Worm (Caenorhabditis elegans) whole organism, mixed stage, embryonic: ENCODE results near the gene C35D10.10.

Experiments
- bed-3 ChIP-seq: fragments of 200-800 bp; sonication (Bioruptor generic); optimal IDR thresholded peaks from 3 replicates; lab custom pipeline; 2018; ENCODE audit warnings: mild to moderate bottlenecking, missing genetic modification characterization, moderate library complexity, missing compliant biosample characterization
- blmp-1 ChIP-seq: fragments of 150-350 bp; optimal IDR thresholded peaks from 2 replicates; lab custom pipeline; 2014; ENCODE audit warnings: missing biosample characterization, missing genetic modification characterization
- ces-1 ChIP-seq: fragments of 150-350 bp; optimal IDR thresholded peaks from 2 replicates; lab custom pipeline; 2014; ENCODE audit warnings: missing biosample characterization, missing genetic modification reagents, missing genetic modification characterization
- elt-3 ChIP-seq: fragments of 150-350 bp; optimal IDR thresholded peaks from 2 replicates; lab custom pipeline; 2014; ENCODE audit warnings: missing biosample characterization, missing genetic modification characterization
- lin-13 ChIP-seq: fragments of 150-350 bp; optimal IDR thresholded peaks from 2 replicates; lab custom pipeline; 2014; ENCODE audit warnings: missing biosample characterization, missing genetic modification characterization
- lsy-2 ChIP-seq: fragments of 150-350 bp; optimal IDR thresholded peaks from 2 replicates; lab custom pipeline; 2014; ENCODE audit warnings: missing biosample characterization, missing genetic modification characterization
- nhr-28 ChIP-seq: fragments of 150-350 bp; optimal IDR thresholded peaks from 2 replicates; lab custom pipeline; 2014; ENCODE audit warnings: missing biosample characterization, missing genetic modification characterization
- pha-4 ChIP-seq: fragments of 150-350 bp; optimal IDR thresholded peaks from 2 replicates; lab custom pipeline; 2018; ENCODE audit warnings: missing biosample characterization, missing genetic modification reagents, missing genetic modification characterization
- snpc-4 ChIP-seq: fragments of 150-350 bp; optimal IDR thresholded peaks from 2 replicates; lab custom pipeline; 2014; ENCODE audit warnings: missing biosample characterization, missing genetic modification characterization
- unc-62 ChIP-seq: fragments of 150-350 bp; optimal IDR thresholded peaks from 2 replicates; lab custom pipeline; 2014; ENCODE audit warnings: missing biosample characterization, missing genetic modification reagents, missing genetic modification characterization
- ztf-11 ChIP-seq: fragments of 150-350 bp; optimal IDR thresholded peaks from 2 replicates; lab custom pipeline; 2014; ENCODE audit warnings: missing biosample characterization, missing genetic modification characterization

ce11 chrIII:4893540-4893939 is 31.9 kb upstream of the C35D10.10 start, which contains the start of gene F26F4.6:
- no peak for TF ChIP-seq bed-3 (GFP tag; lab: Kevin White, UChicago)
- no peak for TF ChIP-seq blmp-1
- TF ChIP-seq ztf-11 (tag; lab: Kevin White, UChicago) = no peak
- no peak for TF ChIP-seq elt-3
- TF ChIP-seq nhr-28 (tag; lab: Kevin White, UChicago) = no peak
- TF ChIP-seq ces-1 (GFP tag; lab: Kevin White, UChicago) = no peak
- no peak for TF ChIP-seq snpc-4 (tag; lab: Kevin White, UChicago)
- TF ChIP-seq lsy-2 = no peak
- TF ChIP-seq unc-62 (GFP tag; lab: Kevin White, UChicago) = no peak
- no peak for TF ChIP-seq lin-13
- TF ChIP-seq pha-4 (tag; lab: Kevin White, UChicago) = no peak
